Worm (Caenorhabditis elegans) whole organism, L3 larva: ENCODE results near the gene ech-3.

Source experiments
- aly-2 ChIP-seq: fragments of 150-350 bp; optimal IDR thresholded peaks from 2 replicates; lab custom pipeline; 2014; ENCODE audit warnings: missing biosample characterization, missing genetic modification characterization
- ama-1 ChIP-seq: fragments of 150-350 bp; optimal IDR thresholded peaks from 2 replicates; lab custom pipeline; 2018
- ceh-16 ChIP-seq: sonication (generic microtip); optimal IDR thresholded peaks from 2 replicates; lab custom pipeline; 2017; ENCODE audit warnings: missing biosample characterization, missing genetic modification characterization
- ceh-28 ChIP-seq: fragments of 150-350 bp; optimal IDR thresholded peaks from 2 replicates; lab custom pipeline; 2014; ENCODE audit warnings: missing biosample characterization, missing genetic modification reagents, missing genetic modification characterization
- ceh-82 ChIP-seq: fragments of 150-350 bp; optimal IDR thresholded peaks from 2 replicates; lab custom pipeline; 2014; ENCODE audit warnings: missing biosample characterization, missing genetic modification characterization
- daf-12 ChIP-seq: fragments of 150-350 bp; optimal IDR thresholded peaks from 2 replicates; lab custom pipeline; 2014; ENCODE audit warnings: missing biosample characterization, missing genetic modification reagents, missing genetic modification characterization
- egl-27 ChIP-seq: sonication (generic microtip); optimal IDR thresholded peaks from 4 replicates; lab custom pipeline; 2017; ENCODE audit warnings: missing biosample characterization, missing genetic modification reagents, missing genetic modification characterization
- elt-1 ChIP-seq: fragments of 150-350 bp; optimal IDR thresholded peaks from 2 replicates; lab custom pipeline; 2014; ENCODE audit warnings: missing biosample characterization, missing genetic modification characterization
- elt-2 ChIP-seq: sonication (generic microtip); optimal IDR thresholded peaks from 2 replicates; lab custom pipeline; 2016; ENCODE audit warnings: missing genetic modification reagents, mild to moderate bottlenecking, missing genetic modification characterization, missing compliant biosample characterization
- elt-3 ChIP-seq, 3 experiments: fragments of 150-350 bp in 1 of 3; sonication (generic microtip) in 2 of 3; optimal IDR thresholded peaks; 2 replicates in 2 of 3; 4 replicates in 1 of 3; lab custom pipeline; 2014 to 2017; ENCODE audit warnings: missing biosample characterization in 3 of 3, missing genetic modification characterization in 3 of 3
- eor-1 ChIP-seq, 2 experiments: fragments of 150-350 bp; optimal IDR thresholded peaks; 2 replicates each; lab custom pipeline; 2014 to 2018; ENCODE audit warnings: missing biosample characterization in 2 of 2, missing genetic modification characterization in 2 of 2
- fos-1 ChIP-seq: fragments of 150-350 bp; optimal IDR thresholded peaks from 2 replicates; lab custom pipeline; 2014; ENCODE audit warnings: missing biosample characterization, missing genetic modification characterization
- hmg-11 ChIP-seq: sonication (generic microtip); optimal IDR thresholded peaks from 2 replicates; lab custom pipeline; 2016; ENCODE audit warnings: missing genetic modification characterization, missing compliant biosample characterization
- jun-1 ChIP-seq: fragments of 150-350 bp; optimal IDR thresholded peaks from 2 replicates; lab custom pipeline; 2014; ENCODE audit warnings: missing biosample characterization, missing genetic modification reagents, missing genetic modification characterization
- lin-39 ChIP-seq: fragments of 150-350 bp; optimal IDR thresholded peaks from 2 replicates; lab custom pipeline; 2018; ENCODE audit warnings: missing biosample characterization, missing genetic modification reagents, missing genetic modification characterization
- mdl-1 ChIP-seq: fragments of 150-350 bp; optimal IDR thresholded peaks from 2 replicates; lab custom pipeline; 2014; ENCODE audit warnings: missing biosample characterization, missing genetic modification characterization
- mml-1 ChIP-seq: fragments of 150-350 bp; sonication (generic microtip); optimal IDR thresholded peaks from 3 replicates; lab custom pipeline; 2014; ENCODE audit warnings: missing biosample characterization, missing genetic modification characterization
- nfya-1 ChIP-seq: sonication (generic microtip); optimal IDR thresholded peaks from 2 replicates; lab custom pipeline; 2017; ENCODE audit warnings: missing genetic modification characterization, mild to moderate bottlenecking, missing compliant biosample characterization, antibody characterized with exemption, moderate library complexity; ENCODE audit not compliant: insufficient read depth
- nhr-12 ChIP-seq: fragments of 150-350 bp; optimal IDR thresholded peaks from 2 replicates; lab custom pipeline; 2014; ENCODE audit warnings: missing biosample characterization, missing genetic modification characterization
- nhr-23 ChIP-seq: fragments of 150-350 bp; optimal IDR thresholded peaks from 2 replicates; lab custom pipeline; 2014; ENCODE audit warnings: missing biosample characterization, missing genetic modification reagents, missing genetic modification characterization
- nhr-25 ChIP-seq: sonication (generic microtip); optimal IDR thresholded peaks from 2 replicates; lab custom pipeline; 2017; ENCODE audit warnings: missing biosample characterization, missing genetic modification characterization
- nhr-43 ChIP-seq: sonication (generic microtip); optimal IDR thresholded peaks from 2 replicates; lab custom pipeline; 2016; ENCODE audit warnings: mild to moderate bottlenecking, missing genetic modification characterization, missing compliant biosample characterization; ENCODE audit not compliant: poor library complexity, severe bottlenecking
- nhr-67 ChIP-seq: fragments of 150-350 bp; optimal IDR thresholded peaks from 2 replicates; lab custom pipeline; 2014; ENCODE audit warnings: missing biosample characterization, missing genetic modification characterization
- nhr-76 ChIP-seq: fragments of 150-350 bp; sonication (generic microtip); optimal IDR thresholded peaks from 5 replicates; lab custom pipeline; 2014; ENCODE audit warnings: missing biosample characterization, missing genetic modification characterization
- nhr-77 ChIP-seq: fragments of 150-350 bp; optimal IDR thresholded peaks from 2 replicates; lab custom pipeline; 2014; ENCODE audit warnings: missing biosample characterization, missing genetic modification characterization
- pqm-1 ChIP-seq: fragments of 150-350 bp; optimal IDR thresholded peaks from 2 replicates; lab custom pipeline; 2017; ENCODE audit warnings: missing biosample characterization, missing genetic modification characterization, inconsistent platforms
- sea-2 ChIP-seq: fragments of 150-350 bp; sonication (generic microtip); optimal IDR thresholded peaks from 4 replicates; lab custom pipeline; 2014; ENCODE audit warnings: missing biosample characterization, missing genetic modification reagents, missing genetic modification characterization
- snpc-4 ChIP-seq: fragments of 150-350 bp; optimal IDR thresholded peaks from 2 replicates; lab custom pipeline; 2014; ENCODE audit warnings: missing biosample characterization, missing genetic modification characterization
- tbx-2 ChIP-seq: sonication (generic microtip); optimal IDR thresholded peaks from 2 replicates; lab custom pipeline; 2016; ENCODE audit warnings: mild to moderate bottlenecking, missing genetic modification characterization, missing compliant biosample characterization
- unc-39 ChIP-seq: sonication (generic microtip); optimal IDR thresholded peaks from 4 replicates; lab custom pipeline; 2017; ENCODE audit warnings: missing biosample characterization, missing genetic modification characterization
- zag-1 ChIP-seq: fragments of 150-350 bp; optimal IDR thresholded peaks from 2 replicates; lab custom pipeline; 2014; ENCODE audit warnings: missing biosample characterization, missing genetic modification characterization
- ztf-11 ChIP-seq: fragments of 150-350 bp; optimal IDR thresholded peaks from 2 replicates; lab custom pipeline; 2014; ENCODE audit warnings: missing biosample characterization, missing genetic modification characterization

ech-3 gene

DNA sequence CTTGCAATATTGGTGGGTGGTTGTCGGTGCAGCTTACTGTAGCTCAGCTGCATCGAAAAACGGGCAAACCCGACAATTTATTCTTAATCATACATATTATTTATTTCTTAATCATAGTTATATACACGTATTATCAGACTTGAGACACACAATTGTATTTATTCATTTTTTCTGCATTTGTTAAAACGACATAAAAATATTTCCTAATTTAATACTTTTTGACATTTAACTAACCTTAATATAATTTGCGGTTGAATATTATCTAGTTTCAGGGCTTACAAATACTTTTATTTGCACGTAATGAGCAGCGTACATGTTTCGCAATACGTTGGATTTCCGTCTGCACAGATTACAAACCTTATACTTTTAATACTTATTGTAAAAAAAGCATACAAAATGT, 36.3 kb downstream of the ech-3 start, which contains the start of gene str-138:
str-138 (plus strand) TSS at position 301 of the 400 bp plus-strand sequence.
- TF ChIP-seq fos-1 = no peak
- no peak for TF ChIP-seq mml-1 (tag; lab: Kevin White, UChicago)
- no peak for TF ChIP-seq daf-12
- no peak for TF ChIP-seq snpc-4
- no peak for TF ChIP-seq nhr-43
- no peak for TF ChIP-seq hmg-11
- no peak for TF ChIP-seq elt-1
- no peak for TF ChIP-seq nfya-1 (tag; lab: Kevin White, UChicago)
- TF ChIP-seq mdl-1 (tag; lab: Kevin White, UChicago) = no peak
- TF ChIP-seq lin-39 (tag; lab: Kevin White, UChicago) = no peak
- TF ChIP-seq tbx-2 (tag; lab: Kevin White, UChicago) = no peak
- no peak for TF ChIP-seq zag-1 (tag; lab: Kevin White, UChicago)
- no peak for TF ChIP-seq nhr-12
- no peak for TF ChIP-seq nhr-67 (tag; lab: Kevin White, UChicago)
- TF ChIP-seq elt-3 (tag; optimal IDR thresholded peaks at IDR 0.05; lab: Kevin White, UChicago) = no peak
- TF ChIP-seq ama-1 (lab: Kevin White, UChicago) = no peak
- TF ChIP-seq sea-2 (GFP tag; lab: Kevin White, UChicago) = no peak
- no peak for TF ChIP-seq ztf-11 (tag; lab: Kevin White, UChicago)
- no peak for TF ChIP-seq jun-1

DNA sequence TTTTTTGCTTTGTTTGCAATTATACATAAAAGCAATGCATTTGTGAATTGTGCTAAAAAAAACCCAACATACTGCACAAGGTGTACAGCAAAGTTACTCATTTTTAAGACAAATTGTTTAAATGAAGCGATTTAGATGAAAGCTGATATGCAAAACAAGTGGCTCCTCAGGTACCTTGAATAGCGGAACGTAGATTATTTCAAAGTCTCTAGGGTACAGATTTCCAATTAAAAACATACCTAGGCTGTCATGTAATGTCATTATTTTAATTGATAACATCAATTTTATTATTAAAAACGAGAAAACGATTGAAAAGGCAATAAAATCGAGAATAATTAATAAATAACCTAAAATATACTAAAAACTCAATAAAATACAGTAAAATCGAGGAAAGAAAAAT, 40.1 kb downstream of the ech-3 start, which contains the start of gene str-139:
str-139 (minus strand) TSS at position 101 of the 400 bp plus-strand sequence.
- TF ChIP-seq lin-39 (tag; lab: Kevin White, UChicago) (no peak), jun-1 (no peak), ceh-82 (tag; lab: Kevin White, UChicago) (no peak), daf-12 (no peak)

DNA sequence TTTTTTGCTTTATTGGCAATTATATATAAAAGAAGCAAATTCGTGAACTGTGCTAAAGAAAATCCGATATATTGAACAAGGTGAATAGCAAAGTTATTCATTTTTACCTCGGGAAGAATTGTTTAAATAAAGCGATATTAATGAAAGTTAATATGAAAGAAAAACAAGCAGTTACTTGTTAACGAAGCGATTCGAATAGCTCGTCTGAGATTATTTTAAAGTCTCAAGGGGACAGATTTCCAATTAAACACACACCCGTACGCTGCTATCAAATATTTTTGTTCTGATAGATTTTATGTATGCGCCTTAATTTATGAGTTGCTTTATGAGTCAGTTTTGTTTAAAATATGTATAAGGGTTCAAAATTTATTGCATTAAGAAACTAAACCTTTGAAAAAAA, 45.8 kb downstream of the ech-3 start, which contains the start of gene str-140:
str-140 (minus strand) TSS at position 101 of the 400 bp plus-strand sequence.
- TF ChIP-seq aly-2 (tag; lab: Kevin White, UChicago) (no peak), ama-1 (lab: Kevin White, UChicago) (no peak), daf-12 (no peak), ceh-28 (no peak), ztf-11 (tag; lab: Kevin White, UChicago) (no peak), unc-39 (no peak), snpc-4 (no peak), nhr-23 (tag; lab: Kevin White, UChicago) (no peak), ceh-16 (tag; lab: Kevin White, UChicago) (no peak)

DNA sequence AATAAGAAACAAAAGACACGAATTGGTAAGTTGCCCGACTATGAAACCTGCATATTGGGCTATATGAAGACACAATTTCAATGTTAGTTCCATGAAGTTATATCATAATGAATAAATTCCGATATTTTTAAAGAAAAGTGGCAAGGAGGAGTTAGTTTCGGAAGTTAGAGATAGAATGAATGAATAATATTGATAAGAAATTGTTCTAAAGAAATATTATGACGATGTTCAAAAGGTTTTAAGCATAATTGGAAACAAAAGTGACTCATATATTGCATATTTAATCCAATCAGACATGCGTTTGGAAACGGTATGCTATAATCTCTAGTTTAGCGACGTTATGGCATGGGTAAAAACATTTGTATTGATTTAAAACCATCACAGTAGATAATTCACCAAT, 47.6 kb downstream of the ech-3 start, which contains the start of gene str-143:
str-143 (minus strand) TSS at position 101 of the 400 bp plus-strand sequence.
- TF ChIP-seq ceh-82 (tag; lab: Kevin White, UChicago) = no peak
- TF ChIP-seq nhr-43 = no peak
- no peak for TF ChIP-seq egl-27 (tag; lab: Kevin White, UChicago)
- TF ChIP-seq nhr-25 (tag; lab: Kevin White, UChicago) = no peak
- no peak for TF ChIP-seq nhr-12
- TF ChIP-seq tbx-2 (tag; lab: Kevin White, UChicago) = no peak
- TF ChIP-seq lin-39 (tag; lab: Kevin White, UChicago) = no peak

DNA sequence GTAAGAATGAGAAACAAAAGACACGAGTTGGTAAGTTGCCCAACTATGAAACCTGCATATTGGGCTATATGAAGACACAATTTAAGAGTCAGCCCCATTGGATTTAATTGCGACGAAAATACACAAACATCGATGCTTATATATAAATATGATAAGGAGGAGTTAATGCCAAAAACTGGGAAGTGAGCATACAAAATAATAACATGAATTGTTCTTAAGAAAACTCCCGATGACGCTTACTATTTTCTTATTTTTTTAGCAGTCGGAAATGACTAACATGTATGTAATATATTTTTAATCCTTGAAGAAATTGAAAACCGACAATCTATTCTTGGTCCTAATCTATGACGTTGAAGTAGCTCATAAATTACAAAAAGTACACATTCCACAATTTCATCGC, 50.0 kb downstream of the ech-3 start, which contains the start of gene str-144:
str-144 (minus strand) TSS at position 101 of the 400 bp plus-strand sequence.
- TF ChIP-seq nfya-1 (tag; lab: Kevin White, UChicago) (no peak), mml-1 (tag; lab: Kevin White, UChicago) (no peak), nhr-76 (no peak), nhr-77 (tag; lab: Kevin White, UChicago) (no peak), zag-1 (tag; lab: Kevin White, UChicago) (no peak), elt-2 (no peak), pqm-1 (tag; lab: Kevin White, UChicago) (no peak), egl-27 (tag; lab: Kevin White, UChicago) (no peak), eor-1 (tag; optimal IDR thresholded peaks at IDR 0.05; lab: Kevin White, UChicago) (no peak), hmg-11 (no peak)
